Worm (Caenorhabditis elegans) whole organism, L1 larva: ENCODE results near the gene ceh-93.

Source experiments
- Y116A8C.19 ChIP-seq: sonication (generic microtip); optimal IDR thresholded peaks from 2 replicates; lab custom pipeline; 2016; ENCODE audit warnings: missing compliant biosample characterization, missing genetic modification characterization, borderline replicate concordance
- blmp-1 ChIP-seq: fragments of 150-350 bp; optimal IDR thresholded peaks from 2 replicates; lab custom pipeline; 2014; ENCODE audit warnings: missing biosample characterization, missing genetic modification characterization
- ceh-88 ChIP-seq: fragments of 200-800 bp; sonication (Bioruptor generic); IDR thresholded peaks from 2 replicates; pipeline ENCODE4 v1.3.6; 2022; ENCODE audit warnings: missing genetic modification characterization, missing compliant biosample characterization
- ces-1 ChIP-seq: fragments of 150-350 bp; optimal IDR thresholded peaks from 2 replicates; lab custom pipeline; 2014; ENCODE audit warnings: missing biosample characterization, missing genetic modification reagents, missing genetic modification characterization
- dpl-1 ChIP-seq, 3 experiments: fragments of 150-350 bp in 2 of 3; sonication (generic microtip) in 1 of 3; optimal IDR thresholded peaks; 2 replicates each; lab custom pipeline; 2014 to 2017; ENCODE audit warnings: missing biosample characterization in 3 of 3, missing genetic modification characterization in 3 of 3, missing genetic modification reagents in 3 of 3
- egl-27 ChIP-seq, 2 experiments: fragments of 150-350 bp in 1 of 2; sonication (generic microtip); optimal IDR thresholded peaks; 3 replicates each; lab custom pipeline; 2017 to 2018; ENCODE audit warnings: missing biosample characterization in 2 of 2, missing genetic modification characterization in 2 of 2, missing genetic modification reagents in 2 of 2
- elt-2 ChIP-seq: sonication (generic microtip); optimal IDR thresholded peaks from 2 replicates; lab custom pipeline; 2016; ENCODE audit warnings: missing genetic modification characterization, mild to moderate bottlenecking, inconsistent platforms, missing compliant biosample characterization, missing genetic modification reagents
- elt-3 ChIP-seq, 6 experiments: fragments of 150-350 bp in 1 of 6; sonication (generic microtip); optimal IDR thresholded peaks; 2 replicates each; lab custom pipeline; 2017 to 2018; ENCODE audit warnings: missing biosample characterization in 6 of 6, missing genetic modification characterization in 6 of 6, inconsistent platforms in 1 of 6
- ets-5 ChIP-seq: fragments of 200-800 bp; sonication (Bioruptor generic); IDR thresholded peaks from 2 replicates; pipeline ENCODE4 v1.3.6; 2022; ENCODE audit warnings: missing genetic modification characterization, missing compliant biosample characterization
- fkh-8 ChIP-seq: sonication (generic microtip); optimal IDR thresholded peaks from 2 replicates; lab custom pipeline; 2016; ENCODE audit warnings: mild to moderate bottlenecking, missing genetic modification characterization, missing compliant biosample characterization
- hlh-4 ChIP-seq: sonication (generic microtip); optimal IDR thresholded peaks from 2 replicates; lab custom pipeline; 2016; ENCODE audit warnings: mild to moderate bottlenecking, missing genetic modification characterization, missing compliant biosample characterization
- hpl-2 ChIP-seq: fragments of 150-350 bp; optimal IDR thresholded peaks from 2 replicates; lab custom pipeline; 2014; ENCODE audit warnings: missing biosample characterization, missing genetic modification reagents, missing genetic modification characterization
- irx-1 ChIP-seq: sonication (generic microtip); optimal IDR thresholded peaks from 2 replicates; lab custom pipeline; 2016; ENCODE audit warnings: missing genetic modification characterization, missing compliant biosample characterization
- lin-13 ChIP-seq: fragments of 150-350 bp; optimal IDR thresholded peaks from 2 replicates; lab custom pipeline; 2014; ENCODE audit warnings: missing biosample characterization, missing genetic modification reagents, missing genetic modification characterization
- lin-39 ChIP-seq: fragments of 150-350 bp; optimal IDR thresholded peaks from 2 replicates; lab custom pipeline; 2014; ENCODE audit warnings: missing biosample characterization, missing genetic modification reagents, missing genetic modification characterization
- mab-9 ChIP-seq: fragments of 200-800 bp; sonication (Bioruptor generic); IDR thresholded peaks from 2 replicates; pipeline ENCODE4 v1.3.6; 2022; ENCODE audit warnings: missing genetic modification reagents, missing genetic modification characterization, missing compliant biosample characterization
- mdl-1 ChIP-seq, 2 experiments: fragments of 150-350 bp; optimal IDR thresholded peaks; 2 replicates each; lab custom pipeline; 2014 to 2017; ENCODE audit warnings: missing biosample characterization in 2 of 2, missing genetic modification characterization in 2 of 2, inconsistent platforms in 1 of 2
- nhr-11 ChIP-seq: fragments of 150-350 bp; optimal IDR thresholded peaks from 2 replicates; lab custom pipeline; 2014; ENCODE audit warnings: missing biosample characterization, missing genetic modification characterization
- nhr-20 ChIP-seq: sonication (generic microtip); optimal IDR thresholded peaks from 2 replicates; lab custom pipeline; 2016; ENCODE audit warnings: mild to moderate bottlenecking, missing genetic modification characterization, missing compliant biosample characterization
- nhr-47 ChIP-seq: sonication (generic microtip); optimal IDR thresholded peaks from 2 replicates; lab custom pipeline; 2016; ENCODE audit warnings: mild to moderate bottlenecking, missing genetic modification characterization, moderate library complexity, missing compliant biosample characterization
- nhr-71 ChIP-seq: sonication (generic microtip); optimal IDR thresholded peaks from 2 replicates; lab custom pipeline; 2016; ENCODE audit warnings: mild to moderate bottlenecking, missing genetic modification characterization, moderate library complexity, missing compliant biosample characterization
- nhr-84 ChIP-seq: sonication (generic microtip); optimal IDR thresholded peaks from 2 replicates; lab custom pipeline; 2017; ENCODE audit warnings: missing biosample characterization, missing genetic modification characterization
- nhr-85 ChIP-seq: sonication (generic microtip); peaks from one replicate; lab custom pipeline; 2016; ENCODE audit warnings: missing genetic modification characterization, inconsistent platforms, missing compliant biosample characterization
- snpc-4 ChIP-seq: fragments of 150-350 bp; optimal IDR thresholded peaks from 2 replicates; lab custom pipeline; 2014; ENCODE audit warnings: missing biosample characterization, missing genetic modification characterization
- snu-23 ChIP-seq: sonication (generic microtip); optimal IDR thresholded peaks from 2 replicates; lab custom pipeline; 2016; ENCODE audit warnings: missing genetic modification characterization, missing compliant biosample characterization
- sup-37 ChIP-seq: fragments of 200-800 bp; sonication (Bioruptor generic); optimal IDR thresholded peaks from 2 replicates; lab custom pipeline; 2018; ENCODE audit warnings: mild to moderate bottlenecking, missing genetic modification characterization, missing compliant biosample characterization
- swsn-7 ChIP-seq: sonication (generic microtip); optimal IDR thresholded peaks from 2 replicates; lab custom pipeline; 2016; ENCODE audit warnings: missing genetic modification characterization, missing compliant biosample characterization
- tbx-2 ChIP-seq: sonication (generic microtip); optimal IDR thresholded peaks from 2 replicates; lab custom pipeline; 2016; ENCODE audit warnings: missing genetic modification characterization, missing compliant biosample characterization
- tlp-1 ChIP-seq: fragments of 150-350 bp; optimal IDR thresholded peaks from 2 replicates; lab custom pipeline; 2014; ENCODE audit warnings: missing biosample characterization, missing genetic modification characterization
- unc-130 ChIP-seq: fragments of 150-350 bp; optimal IDR thresholded peaks from 2 replicates; lab custom pipeline; 2017; ENCODE audit warnings: missing biosample characterization, missing genetic modification characterization, inconsistent platforms
- unc-30 ChIP-seq: sonication (generic microtip); optimal IDR thresholded peaks from 2 replicates; lab custom pipeline; 2017; ENCODE audit warnings: missing biosample characterization, missing genetic modification characterization
- unc-86 ChIP-seq: sonication (generic microtip); optimal IDR thresholded peaks from 2 replicates; lab custom pipeline; 2016; ENCODE audit warnings: missing genetic modification characterization, missing compliant biosample characterization
- unc-98 ChIP-seq: fragments of 200-800 bp; sonication (Bioruptor generic); IDR thresholded peaks from 2 replicates; pipeline ENCODE4 v1.3.6; 2022; ENCODE audit warnings: missing genetic modification characterization, missing compliant biosample characterization
- vab-15 ChIP-seq: sonication (generic microtip); optimal IDR thresholded peaks from 2 replicates; lab custom pipeline; 2017; ENCODE audit warnings: missing genotype, mild to moderate bottlenecking, missing genetic modification characterization, missing compliant biosample characterization
- xbp-1 ChIP-seq: sonication (generic microtip); optimal IDR thresholded peaks from 2 replicates; lab custom pipeline; 2016; ENCODE audit warnings: missing genetic modification characterization, missing compliant biosample characterization
- zag-1 ChIP-seq: fragments of 150-350 bp; optimal IDR thresholded peaks from 2 replicates; lab custom pipeline; 2014; ENCODE audit warnings: missing biosample characterization, missing genetic modification characterization
- ztf-4 ChIP-seq: fragments of 150-350 bp; optimal IDR thresholded peaks from 2 replicates; lab custom pipeline; 2014; ENCODE audit warnings: missing biosample characterization, missing genetic modification characterization

Gene ceh-93

DNA sequence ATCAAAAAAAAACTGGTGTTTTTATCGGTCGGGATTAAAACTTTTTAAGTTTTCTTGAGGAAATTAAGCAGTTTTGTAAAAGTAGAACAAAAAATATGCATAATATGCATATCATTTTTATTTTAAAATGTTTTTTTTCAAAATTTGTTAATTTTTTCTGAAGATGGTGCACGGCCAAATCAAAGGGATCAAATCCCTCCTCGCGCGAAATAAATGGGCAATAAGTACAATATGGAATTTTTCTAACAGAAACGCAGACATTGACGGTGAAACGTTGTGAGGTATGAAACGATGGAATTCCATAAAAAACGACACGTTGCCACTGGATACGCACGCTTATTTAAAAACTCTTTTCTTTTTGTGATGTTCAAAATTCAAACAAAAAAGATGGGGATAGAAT is 14.4 kb upstream of the ceh-93 start:
- TF ChIP-seq nhr-47 = peak; percentile 53
- no peak for TF ChIP-seq lin-39 (tag; lab: Kevin White, UChicago)

DNA sequence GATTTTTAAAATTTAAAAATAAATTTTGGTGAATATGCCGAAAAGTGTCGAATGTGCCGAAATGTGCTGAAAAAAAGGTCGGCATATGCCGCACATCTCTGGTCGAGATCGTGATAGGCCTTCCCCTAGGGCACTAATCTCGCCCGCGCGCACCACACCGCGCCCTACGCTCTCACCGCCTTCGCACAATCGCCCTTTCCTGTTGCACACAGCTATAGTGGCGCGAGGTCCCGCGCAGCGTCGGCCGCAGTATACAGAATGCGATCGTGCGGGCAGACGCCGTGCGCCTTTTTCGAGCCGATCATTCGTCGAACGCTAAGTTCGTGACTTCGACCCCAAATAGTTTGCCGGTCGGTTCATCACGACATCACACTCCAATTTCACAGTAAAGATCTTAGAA is 10.9 kb upstream of the ceh-93 start:
- TF ChIP-seq snu-23 (no peak), dpl-1 (GFP tag; optimal IDR thresholded peaks at IDR 0.05; lab: Kevin White, UChicago) (no peak), mab-9 (GFP tag; lab: Robert Waterston, UW) (no peak), ztf-4 (tag; lab: Kevin White, UChicago) (no peak), nhr-20 (no peak), unc-30 (tag; lab: Kevin White, UChicago) (no peak), vab-15 (tag; lab: Kevin White, UChicago) (no peak), ces-1 (no peak), elt-2 (tag; lab: Kevin White, UChicago) (no peak), irx-1 (tag; lab: Kevin White, UChicago) (no peak), lin-13 (GFP tag; lab: Kevin White, UChicago) (no peak), Y116A8C.19 (tag; lab: Kevin White, UChicago) (no peak), unc-130 (no peak), nhr-71 (no peak), ets-5 (GFP tag; lab: Robert Waterston, UW) (no peak), fkh-8 (tag; lab: Kevin White, UChicago) (no peak)

DNA sequence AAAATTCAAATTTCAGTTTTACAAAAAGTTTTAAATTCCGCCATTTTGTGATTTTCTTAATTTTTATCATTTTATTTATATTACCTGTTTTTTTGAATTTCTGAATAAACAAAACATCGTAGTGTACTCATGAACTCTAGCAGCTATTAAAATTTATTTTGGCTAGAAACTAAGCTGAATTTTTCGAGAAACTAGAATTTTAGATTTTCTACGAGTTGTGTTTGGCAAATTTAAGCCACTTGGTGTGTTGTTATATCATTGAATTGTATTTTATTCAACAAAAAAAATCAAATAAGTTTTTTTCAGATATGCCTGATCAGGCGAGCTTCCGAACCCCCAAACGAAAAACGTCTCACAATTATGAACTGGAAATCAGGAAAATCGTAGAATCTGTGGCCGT is 8.7 kb upstream of the ceh-93 start, which contains the start of gene R04A9.6:
R04A9.6 (plus strand) TSS at position 301 of the 400 bp plus-strand sequence.
- TF ChIP-seq unc-130 (no peak), nhr-85 (peak; percentile 37)

DNA sequence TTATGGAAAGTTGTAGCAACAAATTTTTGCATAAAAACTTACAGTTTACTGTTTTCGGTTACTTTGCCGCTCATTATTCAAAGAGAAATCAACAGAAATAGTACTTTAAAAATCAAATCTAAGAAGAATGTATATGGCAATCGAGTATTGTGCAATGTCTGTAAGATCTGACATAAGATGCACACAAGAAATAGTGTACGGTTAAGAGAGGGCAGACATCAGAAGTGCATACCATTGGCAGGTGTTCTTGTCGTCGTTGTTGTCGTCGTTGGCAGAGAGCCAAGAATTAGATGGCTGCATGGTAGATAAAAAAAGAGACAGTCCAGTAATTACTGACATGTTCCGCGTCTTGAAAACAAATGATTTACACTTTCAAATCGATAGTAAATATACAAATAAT is 6.1 kb upstream of the ceh-93 start, which contains the start of gene R04A9.7:
R04A9.7 (minus strand) TSS at position 184 of the 400 bp plus-strand sequence.
- TF ChIP-seq swsn-7 (no peak), zag-1 (tag; lab: Kevin White, UChicago) (no peak), hpl-2 (GFP tag; lab: Kevin White, UChicago) (no peak), nhr-20 (no peak), snpc-4 (no peak), ces-1 (no peak), xbp-1 (no peak), sup-37 (GFP tag; lab: Kevin White, UChicago) (no peak), unc-98 (GFP tag; lab: Robert Waterston, UW) (no peak), elt-2 (tag; lab: Kevin White, UChicago) (no peak), nhr-71 (no peak), ceh-88 (GFP tag; lab: Robert Waterston, UW) (no peak), elt-3 (tag; optimal IDR thresholded peaks at IDR 0.05; lab: Kevin White, UChicago) (no peak), lin-13 (GFP tag; lab: Kevin White, UChicago) (no peak), dpl-1 (GFP tag; optimal IDR thresholded peaks at IDR 0.05; lab: Kevin White, UChicago) (no peak), unc-86 (tag; lab: Kevin White, UChicago) (no peak), hlh-4 (tag; lab: Kevin White, UChicago) (no peak), mdl-1 (tag; optimal IDR thresholded peaks at IDR 0.05; lab: Kevin White, UChicago) (no peak), ztf-4 (tag; lab: Kevin White, UChicago) (no peak)
- TF ChIP-seq, all 84 proteins: peak for 0

DNA sequence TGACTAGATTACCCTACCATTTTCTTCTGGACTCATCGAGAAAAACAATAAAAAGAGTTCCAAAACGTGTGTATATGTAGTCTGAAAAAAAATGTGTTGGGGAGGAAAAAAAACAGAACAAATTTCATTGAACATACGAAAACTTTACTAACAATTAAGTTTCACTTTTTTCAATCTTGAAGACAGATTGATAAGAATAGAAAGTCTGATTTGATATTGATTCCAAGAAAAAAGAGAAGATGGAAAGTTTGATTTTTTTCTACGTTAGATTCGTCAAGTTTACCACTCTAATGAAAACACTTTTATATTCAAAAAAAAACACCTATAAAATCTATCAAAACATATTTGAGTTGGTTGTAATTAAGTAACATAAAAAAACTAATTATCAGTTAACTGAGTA is 1.9 kb upstream of the ceh-93 start, which contains the start of gene R04A9.9:
R04A9.9 (minus strand) TSS at position 101 of the 400 bp plus-strand sequence.
- TF ChIP-seq nhr-84 (tag; lab: Kevin White, UChicago) (no peak), blmp-1 (tag; lab: Kevin White, UChicago) (peak; percentile 42), nhr-11 (no peak), tbx-2 (tag; lab: Kevin White, UChicago) (no peak), nhr-71 (no peak), tlp-1 (tag; lab: Kevin White, UChicago) (no peak), nhr-47 (no peak), nhr-85 (peak; percentile 31), egl-27 (tag; optimal IDR thresholded peaks at IDR 0.05; lab: Kevin White, UChicago) (no peak)
